Worm (Caenorhabditis elegans) whole organism, mixed stage, embryonic: ENCODE data around the gene nhr-79.

Experiments used
- M03D4.4 ChIP-seq: sonication (generic microtip); optimal IDR thresholded peaks from 2 replicates; lab custom pipeline; 2017; ENCODE audit warnings: mild to moderate bottlenecking, missing genetic modification characterization, missing compliant biosample characterization
- bed-3 ChIP-seq: fragments of 200-800 bp; sonication (Bioruptor generic); optimal IDR thresholded peaks from 3 replicates; lab custom pipeline; 2018; ENCODE audit warnings: mild to moderate bottlenecking, missing genetic modification characterization, moderate library complexity, missing compliant biosample characterization
- blmp-1 ChIP-seq: fragments of 150-350 bp; optimal IDR thresholded peaks from 2 replicates; lab custom pipeline; 2014; ENCODE audit warnings: missing biosample characterization, missing genetic modification characterization
- ceh-39 ChIP-seq: fragments of 150-350 bp; optimal IDR thresholded peaks from 2 replicates; lab custom pipeline; 2014; ENCODE audit warnings: missing biosample characterization, missing genetic modification characterization
- ceh-43 ChIP-seq: fragments of 200-800 bp; sonication (Bioruptor generic); optimal IDR thresholded peaks from 2 replicates; lab custom pipeline; 2018; ENCODE audit warnings: mild to moderate bottlenecking, missing genetic modification characterization, moderate library complexity, missing compliant biosample characterization
- ceh-83 ChIP-seq: fragments of 200-800 bp; sonication (Bioruptor generic); optimal IDR thresholded peaks from 2 replicates; lab custom pipeline; 2018; ENCODE audit warnings: mild to moderate bottlenecking, missing genetic modification characterization, missing compliant biosample characterization
- ces-1 ChIP-seq: fragments of 150-350 bp; optimal IDR thresholded peaks from 2 replicates; lab custom pipeline; 2014; ENCODE audit warnings: missing biosample characterization, missing genetic modification reagents, missing genetic modification characterization
- cnd-1 ChIP-seq: fragments of 200-800 bp; sonication (Bioruptor generic); optimal IDR thresholded peaks from 2 replicates; lab custom pipeline; 2018; ENCODE audit warnings: mild to moderate bottlenecking, missing genetic modification characterization, missing compliant biosample characterization
- drap-1 ChIP-seq: fragments of 200-800 bp; sonication (Bioruptor generic); optimal IDR thresholded peaks from 3 replicates; lab custom pipeline; 2018; ENCODE audit warnings: mild to moderate bottlenecking, missing genetic modification characterization, missing compliant biosample characterization
- elt-1 ChIP-seq: sonication (generic microtip); optimal IDR thresholded peaks from 2 replicates; lab custom pipeline; 2017; ENCODE audit warnings: missing genetic modification characterization, mild to moderate bottlenecking, missing compliant biosample characterization, antibody characterized with exemption, moderate library complexity, borderline replicate concordance; ENCODE audit not compliant: insufficient read depth
- elt-3 ChIP-seq: fragments of 150-350 bp; optimal IDR thresholded peaks from 2 replicates; lab custom pipeline; 2014; ENCODE audit warnings: missing biosample characterization, missing genetic modification characterization
- flh-1 ChIP-seq: fragments of 200-800 bp; sonication (Bioruptor generic); optimal IDR thresholded peaks from 2 replicates; lab custom pipeline; 2018; ENCODE audit warnings: mild to moderate bottlenecking, missing genetic modification characterization, moderate library complexity, missing compliant biosample characterization
- ham-2 ChIP-seq: fragments of 200-800 bp; sonication (Bioruptor generic); optimal IDR thresholded peaks from 2 replicates; lab custom pipeline; 2018; ENCODE audit warnings: mild to moderate bottlenecking, missing genetic modification characterization, missing compliant biosample characterization
- hlh-1 ChIP-seq: fragments of 150-350 bp; optimal IDR thresholded peaks from 2 replicates; lab custom pipeline; 2014; ENCODE audit warnings: missing biosample characterization, missing genetic modification reagents, missing genetic modification characterization
- lin-13 ChIP-seq: fragments of 150-350 bp; optimal IDR thresholded peaks from 2 replicates; lab custom pipeline; 2014; ENCODE audit warnings: missing biosample characterization, missing genetic modification characterization
- lsy-2 ChIP-seq: fragments of 150-350 bp; optimal IDR thresholded peaks from 2 replicates; lab custom pipeline; 2014; ENCODE audit warnings: missing biosample characterization, missing genetic modification characterization
- mab-5 ChIP-seq: fragments of 150-350 bp; optimal IDR thresholded peaks from 2 replicates; lab custom pipeline; 2014; ENCODE audit warnings: missing biosample characterization, missing genetic modification characterization
- mls-2 ChIP-seq: sonication (generic microtip); optimal IDR thresholded peaks from 2 replicates; lab custom pipeline; 2016; ENCODE audit warnings: mild to moderate bottlenecking, missing genetic modification characterization, moderate library complexity, missing compliant biosample characterization
- nhr-12 ChIP-seq: fragments of 150-350 bp; optimal IDR thresholded peaks from 2 replicates; lab custom pipeline; 2014; ENCODE audit warnings: missing biosample characterization, missing genetic modification characterization
- nhr-2 ChIP-seq: fragments of 150-350 bp; optimal IDR thresholded peaks from 2 replicates; lab custom pipeline; 2014; ENCODE audit warnings: missing biosample characterization, missing genetic modification characterization
- nhr-237 ChIP-seq: fragments of 150-350 bp; optimal IDR thresholded peaks from 2 replicates; lab custom pipeline; 2014; ENCODE audit warnings: missing biosample characterization, missing genetic modification characterization
- nhr-28 ChIP-seq: fragments of 150-350 bp; optimal IDR thresholded peaks from 2 replicates; lab custom pipeline; 2014; ENCODE audit warnings: missing biosample characterization, missing genetic modification characterization
- pha-4 ChIP-seq: fragments of 150-350 bp; optimal IDR thresholded peaks from 2 replicates; lab custom pipeline; 2018; ENCODE audit warnings: missing biosample characterization, missing genetic modification reagents, missing genetic modification characterization
- sem-2 ChIP-seq: fragments of 200-800 bp; sonication (Bioruptor generic); optimal IDR thresholded peaks from 2 replicates; lab custom pipeline; 2018; ENCODE audit warnings: mild to moderate bottlenecking, missing genetic modification characterization, missing compliant biosample characterization
- snpc-4 ChIP-seq: fragments of 150-350 bp; optimal IDR thresholded peaks from 2 replicates; lab custom pipeline; 2014; ENCODE audit warnings: missing biosample characterization, missing genetic modification characterization
- sptf-1 ChIP-seq: sonication (generic microtip); optimal IDR thresholded peaks from 2 replicates; lab custom pipeline; 2017; ENCODE audit warnings: mild to moderate bottlenecking, missing genetic modification characterization, moderate library complexity, missing compliant biosample characterization
- tbx-8 ChIP-seq: fragments of 200-800 bp; sonication (Bioruptor generic); optimal IDR thresholded peaks from 2 replicates; lab custom pipeline; 2018; ENCODE audit warnings: mild to moderate bottlenecking, missing genetic modification characterization, moderate library complexity, missing compliant biosample characterization
- unc-120 ChIP-seq: sonication (generic microtip); optimal IDR thresholded peaks from 2 replicates; lab custom pipeline; 2017; ENCODE audit warnings: missing genetic modification characterization, missing compliant biosample characterization; ENCODE audit not compliant: poor library complexity, severe bottlenecking
- unc-39 ChIP-seq: fragments of 150-350 bp; optimal IDR thresholded peaks from 2 replicates; lab custom pipeline; 2014; ENCODE audit warnings: missing biosample characterization, missing genetic modification characterization
- unc-62 ChIP-seq: fragments of 150-350 bp; optimal IDR thresholded peaks from 2 replicates; lab custom pipeline; 2014; ENCODE audit warnings: missing biosample characterization, missing genetic modification reagents, missing genetic modification characterization
- zip-8 ChIP-seq: fragments of 150-350 bp; optimal IDR thresholded peaks from 2 replicates; lab custom pipeline; 2014; ENCODE audit warnings: missing biosample characterization, missing genetic modification characterization
- ztf-11 ChIP-seq: fragments of 150-350 bp; optimal IDR thresholded peaks from 2 replicates; lab custom pipeline; 2014; ENCODE audit warnings: missing biosample characterization, missing genetic modification characterization

nhr-79 gene

DNA sequence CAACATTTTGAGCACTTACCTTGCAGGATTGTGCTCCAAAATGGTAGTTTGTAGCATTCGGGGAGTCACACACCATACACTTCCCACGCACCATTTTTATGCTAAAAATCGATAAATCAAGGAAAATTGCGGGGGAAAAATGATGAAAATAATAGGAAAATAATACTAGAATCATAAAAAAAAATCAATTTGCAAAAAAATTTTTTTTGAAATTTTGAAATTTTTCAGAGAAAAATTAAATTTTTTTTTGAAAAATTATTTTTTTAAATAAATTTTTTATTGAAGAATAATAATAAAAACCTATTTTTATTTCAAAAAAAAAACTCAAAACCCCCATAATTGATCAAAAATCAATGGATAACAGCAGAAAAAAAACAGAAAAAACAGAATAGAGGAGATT, at the start of gene nhr-79:
nhr-79 (minus strand) TSS at position 101 of the 400 bp plus-strand sequence.
- TF ChIP-seq M03D4.4 (no peak), zip-8 (tag; lab: Kevin White, UChicago) (no peak), unc-39 (tag; lab: Kevin White, UChicago) (no peak), ceh-39 (tag; lab: Kevin White, UChicago) (no peak), elt-3 (tag; lab: Kevin White, UChicago) (no peak), mab-5 (no peak), mls-2 (tag; lab: Kevin White, UChicago) (no peak), unc-120 (tag; lab: Kevin White, UChicago) (no peak), lin-13 (no peak), flh-1 (GFP tag; lab: Kevin White, UChicago) (no peak), sem-2 (GFP tag; lab: Kevin White, UChicago) (no peak), hlh-1 (no peak), lsy-2 (tag; lab: Kevin White, UChicago) (no peak), nhr-28 (tag; lab: Kevin White, UChicago) (no peak), cnd-1 (tag; lab: Kevin White, UChicago) (no peak), ces-1 (GFP tag; lab: Kevin White, UChicago) (no peak), blmp-1 (tag; lab: Kevin White, UChicago) (no peak), nhr-2 (tag; lab: Kevin White, UChicago) (no peak), bed-3 (GFP tag; lab: Kevin White, UChicago) (no peak), snpc-4 (tag; lab: Kevin White, UChicago) (no peak)

DNA sequence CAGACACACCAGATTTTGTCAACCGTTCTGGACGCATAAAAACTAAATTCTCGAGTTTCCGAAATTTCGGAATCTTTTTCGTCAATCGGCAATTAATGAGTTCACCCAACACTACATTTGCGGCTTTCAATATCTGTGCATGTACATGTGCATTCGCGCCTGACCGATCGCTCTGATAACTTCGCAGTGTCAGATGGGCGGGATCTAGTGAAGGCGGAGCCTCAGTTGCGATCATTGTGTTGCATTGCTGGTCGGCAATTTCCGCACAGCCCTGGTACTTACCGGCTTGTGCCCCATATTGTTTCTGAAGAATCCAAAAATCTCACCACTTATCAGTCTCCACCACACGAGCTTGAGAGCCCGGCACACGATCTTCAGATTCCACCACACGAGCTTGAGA, 49.0 kb upstream of the nhr-79 start:
- TF ChIP-seq drap-1 (GFP tag; lab: Kevin White, UChicago) (no peak), unc-120 (tag; lab: Kevin White, UChicago) (no peak), cnd-1 (tag; lab: Kevin White, UChicago) (no peak), mab-5 (no peak), hlh-1 (no peak), pha-4 (tag; lab: Kevin White, UChicago) (no peak), sem-2 (GFP tag; lab: Kevin White, UChicago) (no peak), snpc-4 (tag; lab: Kevin White, UChicago) (no peak), lin-13 (no peak), blmp-1 (tag; lab: Kevin White, UChicago) (no peak), nhr-237 (no peak), unc-62 (GFP tag; lab: Kevin White, UChicago) (no peak), zip-8 (tag; lab: Kevin White, UChicago) (no peak), nhr-2 (tag; lab: Kevin White, UChicago) (no peak), nhr-12 (tag; lab: Kevin White, UChicago) (no peak), ces-1 (GFP tag; lab: Kevin White, UChicago) (no peak), ceh-83 (GFP tag; lab: Kevin White, UChicago) (no peak), ztf-11 (tag; lab: Kevin White, UChicago) (no peak), tbx-8 (GFP tag; lab: Kevin White, UChicago) (no peak)

DNA sequence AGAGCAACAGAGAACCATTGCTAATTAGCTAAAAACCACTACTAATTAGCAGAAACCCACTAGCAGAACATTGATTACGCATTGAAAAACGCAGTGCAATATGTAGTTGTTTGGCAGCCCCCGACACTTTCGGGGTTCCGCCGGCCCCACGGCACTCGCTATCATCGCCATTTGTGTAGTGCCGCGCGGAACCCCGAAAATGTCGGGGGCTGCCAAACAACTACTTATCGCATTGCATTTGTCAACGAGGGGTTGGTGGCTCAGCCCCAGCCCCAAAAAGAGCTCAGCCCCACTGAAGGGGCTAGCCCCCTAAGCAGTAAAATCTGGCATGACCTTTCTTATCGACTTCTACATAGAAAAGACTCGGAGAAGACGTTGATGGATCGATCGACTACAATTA, 47.7 kb upstream of the nhr-79 start:
- TF ChIP-seq nhr-12 (tag; lab: Kevin White, UChicago) (no peak), pha-4 (tag; lab: Kevin White, UChicago) (no peak), blmp-1 (tag; lab: Kevin White, UChicago) (no peak), elt-1 (tag; lab: Kevin White, UChicago) (no peak), nhr-237 (no peak), drap-1 (GFP tag; lab: Kevin White, UChicago) (no peak), bed-3 (GFP tag; lab: Kevin White, UChicago) (no peak), unc-39 (tag; lab: Kevin White, UChicago) (no peak), nhr-28 (tag; lab: Kevin White, UChicago) (no peak)

DNA sequence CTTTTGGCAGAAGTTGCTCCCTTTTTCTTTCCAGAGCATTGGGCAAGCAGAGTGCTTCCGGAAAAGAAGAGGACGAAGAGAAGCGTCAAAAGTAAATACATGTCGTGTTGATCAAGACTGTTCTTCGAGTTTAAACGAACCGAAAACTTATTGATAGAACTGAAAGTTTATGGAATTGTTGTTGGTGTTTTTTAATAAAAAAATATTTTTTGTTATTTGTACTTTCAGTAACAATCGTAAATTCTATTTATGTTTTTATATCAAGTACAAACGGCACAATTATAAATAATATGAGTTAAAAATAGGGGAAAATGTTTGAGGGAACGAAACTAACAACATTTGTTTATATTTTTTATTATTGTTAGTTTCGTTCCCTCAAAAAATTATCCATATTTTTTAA, 46.0 kb upstream of the nhr-79 start, which contains the start of gene F21D9.3:
F21D9.3 (minus strand) TSS at position 101 of the 400 bp plus-strand sequence.
- TF ChIP-seq ceh-43, result no peak
- TF ChIP-seq unc-120 (tag; lab: Kevin White, UChicago), result no peak
- TF ChIP-seq nhr-28 (tag; lab: Kevin White, UChicago), result no peak
- no peak for TF ChIP-seq hlh-1
- no peak for TF ChIP-seq nhr-2 (tag; lab: Kevin White, UChicago)
- TF ChIP-seq cnd-1 (tag; lab: Kevin White, UChicago), result no peak
- TF ChIP-seq elt-1 (tag; lab: Kevin White, UChicago), result no peak
- no peak for TF ChIP-seq ham-2
- TF ChIP-seq unc-62 (GFP tag; lab: Kevin White, UChicago), result no peak
- no peak for TF ChIP-seq sptf-1 (tag; lab: Kevin White, UChicago)
- TF ChIP-seq elt-3 (tag; lab: Kevin White, UChicago), result no peak
- TF ChIP-seq lsy-2 (tag; lab: Kevin White, UChicago), result no peak
- TF ChIP-seq mls-2 (tag; lab: Kevin White, UChicago), result no peak
- TF ChIP-seq tbx-8 (GFP tag; lab: Kevin White, UChicago), result no peak
